Worm (Caenorhabditis elegans) whole organism, dauer: ENCODE measurements around the gene T27E4.1.

ENCODE experiments used
- unc-62 ChIP-seq: sonication (generic microtip); optimal IDR thresholded peaks from 2 replicates; lab custom pipeline; 2017; ENCODE audit warnings: missing biosample characterization, missing genetic modification reagents, missing genetic modification characterization

T27E4.1 gene

DNA sequence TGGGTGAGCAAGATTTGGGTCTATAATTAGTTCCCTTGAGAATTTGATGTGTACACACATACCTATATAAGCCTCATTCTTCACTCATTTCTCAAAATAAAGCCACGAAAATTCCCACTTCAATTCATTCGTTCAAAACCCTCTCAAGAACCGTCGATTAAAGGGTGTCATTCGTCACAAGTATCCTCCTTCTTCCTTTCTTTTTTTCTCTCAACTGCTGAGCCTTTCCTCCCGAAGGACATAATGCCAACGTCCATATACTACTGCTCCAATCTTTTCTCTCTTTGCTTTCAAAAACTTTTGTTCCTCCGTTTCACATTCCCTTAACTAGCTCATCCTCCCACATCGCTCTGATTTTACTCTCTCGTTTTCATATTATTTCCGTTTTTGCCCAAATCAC, at the start of gene T27E4.1:
T27E4.1 (plus strand) TSS at position 137 of the 400 bp plus-strand sequence.
- TF ChIP-seq unc-62: no peak

DNA sequence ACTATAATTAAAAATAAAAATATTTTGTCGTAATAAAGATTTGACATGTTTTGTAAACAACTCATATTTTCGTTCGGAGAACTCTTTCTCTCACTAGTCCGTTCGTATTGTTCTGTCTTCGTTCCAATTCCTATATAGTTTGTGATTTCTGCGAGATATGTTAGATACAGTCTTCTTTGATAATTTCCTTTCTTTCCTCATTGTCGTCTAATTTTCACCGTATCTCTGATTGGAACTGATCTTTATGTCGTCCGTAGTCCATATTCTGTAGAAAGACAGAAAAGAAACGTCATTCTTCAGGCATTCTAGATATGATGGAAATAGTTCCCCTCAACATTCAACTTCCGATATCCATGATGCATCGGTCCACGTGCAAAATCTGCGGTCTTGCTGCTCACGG, 47.3 kb upstream of the T27E4.1 start, which contains the start of gene nhr-30:
nhr-30 (plus strand) TSS at position 301 of the 400 bp plus-strand sequence.
- TF ChIP-seq unc-62: no peak

DNA sequence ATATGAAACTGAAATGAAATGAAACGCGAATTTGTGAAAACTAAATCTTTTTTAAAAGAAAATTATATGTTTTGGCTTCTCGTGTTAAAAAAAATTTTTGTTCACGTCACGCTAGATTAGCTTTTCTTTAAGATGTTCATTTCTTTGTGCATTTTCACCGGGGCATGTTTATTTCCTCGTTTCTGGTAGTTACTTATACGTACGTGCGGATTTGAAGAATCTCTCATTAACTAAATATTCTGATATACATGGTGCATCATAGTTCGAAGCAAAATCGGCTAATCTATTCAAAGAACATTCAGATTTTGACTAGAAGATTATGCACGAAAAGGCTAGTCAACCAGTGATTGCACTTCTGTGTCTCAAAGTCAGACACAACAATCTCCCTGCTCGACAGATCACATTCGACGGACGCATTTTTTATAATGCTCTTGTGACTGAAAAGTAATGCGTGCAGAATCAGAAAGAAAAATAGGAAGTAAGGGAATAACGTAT, 44.5 kb upstream of the T27E4.1 start, which contains the start of gene C25E10.17:
C25E10.17 (minus strand) TSS at position 51 of the 495 bp plus-strand sequence.
- TF ChIP-seq unc-62: no peak

DNA sequence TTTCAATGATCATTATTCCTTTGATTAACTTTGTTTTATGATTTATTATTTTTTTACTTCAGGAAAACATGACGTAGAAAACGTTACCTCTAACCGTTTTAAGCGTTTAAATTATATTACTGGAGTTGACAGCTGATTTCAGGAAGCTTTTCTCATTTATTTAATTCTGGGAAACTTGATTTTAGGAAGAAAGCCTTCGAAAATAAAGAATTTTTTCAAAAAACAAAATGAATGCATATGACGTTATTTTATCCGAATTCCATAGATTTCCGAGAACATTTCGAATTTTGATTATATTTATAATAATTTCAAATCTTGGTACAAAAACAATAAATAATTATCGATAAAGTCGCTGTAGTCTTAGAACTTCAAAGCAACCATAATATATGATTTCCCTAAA, 42.9 kb upstream of the T27E4.1 start:
- TF ChIP-seq unc-62: no peak

DNA sequence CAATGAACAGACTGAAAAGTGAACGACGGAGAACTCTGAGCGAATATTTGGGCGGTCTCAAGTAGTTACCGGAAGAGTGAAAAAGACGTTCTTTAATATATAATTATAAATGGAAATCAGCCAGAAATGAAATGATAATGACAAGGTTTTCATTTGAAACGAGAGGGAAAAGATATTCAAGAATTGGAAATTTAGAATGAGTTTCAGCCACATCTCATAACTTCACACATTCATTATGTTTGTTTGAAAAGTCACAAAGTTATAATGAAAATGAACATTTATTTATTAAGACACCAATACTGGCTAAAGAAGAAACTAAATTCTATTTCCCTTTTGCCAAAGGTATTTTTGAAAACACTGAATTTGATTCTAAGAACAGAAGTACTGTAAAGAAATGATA, 41.0 kb upstream of the T27E4.1 start, which contains the start of gene C25E10.7:
C25E10.7 (minus strand) TSS at position 101 of the 400 bp plus-strand sequence.
- no peak for TF ChIP-seq unc-62

DNA sequence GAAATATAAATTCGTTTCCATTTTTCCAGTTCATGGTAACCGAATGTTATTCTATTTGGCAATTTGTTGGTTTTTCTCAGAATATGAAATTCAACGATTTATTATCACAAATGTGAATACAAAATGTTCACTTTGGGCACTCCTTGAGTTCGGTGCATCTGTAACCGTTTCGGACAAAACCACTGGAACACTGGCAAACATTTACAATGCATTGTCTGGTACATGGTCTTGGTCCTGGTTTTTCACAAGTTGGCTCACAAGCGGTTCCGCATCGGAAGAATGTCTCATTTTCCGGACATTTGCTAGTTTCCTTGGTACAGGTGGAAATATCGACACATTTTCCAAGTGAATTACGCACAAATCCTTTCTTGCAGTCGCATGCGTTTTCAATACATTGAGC, 38.9 kb upstream of the T27E4.1 start:
- TF ChIP-seq unc-62: no peak

DNA sequence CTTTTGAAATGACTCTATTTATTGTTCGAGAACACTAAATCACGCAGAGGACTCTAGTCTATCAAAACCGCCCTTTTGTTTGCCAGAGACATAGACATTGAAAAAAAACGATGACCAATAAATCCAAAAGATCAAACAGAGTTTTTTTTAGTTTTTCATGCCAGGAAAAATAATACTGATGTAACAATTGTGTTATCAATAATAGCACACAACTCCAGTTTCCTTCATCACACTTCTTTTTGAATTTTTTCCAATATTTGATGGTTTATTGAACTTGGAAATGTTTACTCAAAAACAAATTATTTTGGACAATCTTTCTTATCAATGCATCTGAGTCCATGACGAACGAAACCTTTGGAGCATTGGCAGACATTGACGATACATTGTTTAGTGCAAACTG, 38.2 kb upstream of the T27E4.1 start, which contains the start of gene C25E10.8:
C25E10.8 (minus strand) TSS at position 101 of the 400 bp plus-strand sequence.
- TF ChIP-seq unc-62: no peak

DNA sequence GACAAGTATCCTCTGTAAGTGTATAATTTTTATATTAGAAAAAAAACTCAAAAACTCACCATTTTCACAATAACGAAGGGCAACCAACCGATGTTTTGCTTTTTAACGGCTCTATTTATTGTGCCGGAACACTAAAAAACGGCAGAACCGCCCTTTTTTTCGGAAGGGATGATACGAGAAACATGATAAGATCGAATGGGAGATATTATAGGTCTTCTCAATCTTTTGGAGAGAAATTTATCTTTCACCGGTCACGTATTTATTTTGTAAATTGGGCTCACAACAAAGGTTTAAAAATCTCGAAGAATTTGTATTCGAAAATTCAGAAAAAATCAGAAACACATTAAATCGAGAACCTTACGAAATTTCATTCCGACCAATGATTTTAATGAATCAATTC, 37.4 kb upstream of the T27E4.1 start, which contains the start of gene swm-1:
swm-1 (minus strand) TSS at position 101 of the 400 bp plus-strand sequence.
- TF ChIP-seq unc-62: no peak

DNA sequence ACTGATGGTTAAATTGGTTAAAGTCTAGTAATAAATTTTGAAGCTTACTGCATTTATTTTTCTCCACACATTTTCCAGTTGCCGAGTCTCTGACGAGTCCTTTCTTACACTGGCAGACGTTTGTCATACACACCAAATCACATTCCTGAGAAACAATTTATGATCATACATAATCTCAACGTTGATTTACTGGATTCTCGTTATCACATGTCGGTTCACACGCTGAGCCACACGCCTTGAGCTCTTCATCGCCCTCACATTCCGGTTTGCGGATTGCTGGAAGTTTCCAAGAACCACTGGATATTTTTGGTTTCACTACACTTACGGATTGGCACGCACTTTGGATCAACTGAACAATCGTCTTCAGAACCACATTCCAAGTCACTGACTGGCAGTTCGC, 36.5 kb upstream of the T27E4.1 start:
- TF ChIP-seq unc-62: no peak

DNA sequence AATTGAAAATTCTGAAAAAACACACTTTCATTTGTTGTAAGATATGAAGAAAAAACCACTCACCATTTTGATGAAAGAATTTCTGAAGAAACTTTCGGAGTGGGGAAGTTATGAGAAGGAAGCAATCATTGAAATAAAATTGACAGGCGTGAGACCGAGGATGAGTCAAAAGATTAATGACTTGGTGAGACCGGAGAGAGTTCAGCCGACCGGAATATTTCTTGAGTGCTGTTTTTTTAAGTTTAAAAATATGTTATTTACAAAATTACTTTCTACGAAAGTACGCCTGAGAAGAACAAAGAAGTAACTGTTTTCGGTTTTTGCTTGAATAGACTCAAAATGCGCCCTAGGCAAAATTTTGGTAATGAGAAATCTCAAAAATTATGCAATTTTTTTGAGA, 35.9 kb upstream of the T27E4.1 start, which contains the start of gene C25E10.10:
C25E10.10 (minus strand) TSS at position 101 of the 400 bp plus-strand sequence.
- TF ChIP-seq unc-62: no peak

DNA sequence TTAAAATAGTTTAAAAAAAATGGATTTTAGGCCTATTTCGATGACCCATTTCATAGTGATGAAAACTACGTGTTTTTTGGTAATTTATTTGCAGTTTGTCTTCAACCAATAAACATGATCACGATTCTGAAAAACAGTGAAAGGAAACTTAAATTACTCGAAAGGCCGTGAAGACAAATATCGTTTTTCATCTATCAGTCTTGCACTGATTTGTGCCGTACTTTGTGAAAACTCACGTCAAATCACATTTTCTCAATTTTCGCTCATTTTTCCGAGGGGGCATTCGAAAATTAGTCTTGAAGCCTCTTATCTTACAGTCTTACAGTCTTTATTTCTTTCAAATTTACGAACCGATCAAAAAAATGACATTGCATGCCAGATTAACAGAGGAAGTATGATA, 33.5 kb upstream of the T27E4.1 start, which contains the start of gene C25E10.11:
C25E10.11 (minus strand) TSS at position 101 of the 400 bp plus-strand sequence.
- no peak for TF ChIP-seq unc-62

DNA sequence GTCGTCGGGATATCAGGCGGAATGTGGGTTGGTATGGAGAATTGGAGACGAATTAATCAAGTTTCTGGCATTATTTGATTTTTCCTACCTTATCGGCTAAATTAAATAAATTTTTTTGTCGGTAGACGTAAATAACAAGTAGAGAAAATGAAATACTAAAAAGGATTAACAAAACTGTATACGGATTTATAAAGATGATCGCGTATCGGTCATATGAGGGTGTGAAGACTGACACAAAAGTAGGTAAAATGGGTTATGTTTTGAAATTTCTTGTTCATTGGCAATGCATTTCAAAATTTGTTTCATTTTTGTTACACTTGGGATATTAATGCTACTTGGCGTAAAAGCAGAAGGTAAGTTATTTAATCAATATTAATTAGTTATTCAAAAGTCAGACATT, 32.7 kb upstream of the T27E4.1 start, which contains the start of the genes C25E10.16 and C25E10.13:
C25E10.16 (minus strand) TSS at position 101 of the 400 bp plus-strand sequence.
C25E10.13 (plus strand) TSS at position 256 of the 400 bp plus-strand sequence.
- no peak for TF ChIP-seq unc-62

DNA sequence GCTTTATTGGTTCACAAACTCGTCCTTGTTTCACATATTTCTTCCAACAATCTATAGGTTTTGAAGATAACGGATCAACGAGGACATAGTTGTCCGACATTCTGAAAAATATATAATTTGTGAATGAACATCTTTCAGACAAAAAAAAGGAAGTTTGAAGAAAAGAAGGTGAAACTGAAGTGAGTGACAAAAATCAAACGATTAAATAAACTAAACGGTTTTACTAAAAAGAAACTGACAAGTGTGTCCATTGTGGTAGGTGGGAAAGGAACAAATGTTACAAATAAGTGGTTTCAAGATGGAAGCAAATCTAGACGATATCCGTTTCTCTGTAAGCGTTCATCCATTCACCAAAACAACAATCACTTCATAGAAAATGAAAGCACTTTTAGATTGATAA, 29.8 kb upstream of the T27E4.1 start, which contains the start of gene C25E10.12:
C25E10.12 (minus strand) TSS at position 101 of the 400 bp plus-strand sequence.
- TF ChIP-seq unc-62: no peak

DNA sequence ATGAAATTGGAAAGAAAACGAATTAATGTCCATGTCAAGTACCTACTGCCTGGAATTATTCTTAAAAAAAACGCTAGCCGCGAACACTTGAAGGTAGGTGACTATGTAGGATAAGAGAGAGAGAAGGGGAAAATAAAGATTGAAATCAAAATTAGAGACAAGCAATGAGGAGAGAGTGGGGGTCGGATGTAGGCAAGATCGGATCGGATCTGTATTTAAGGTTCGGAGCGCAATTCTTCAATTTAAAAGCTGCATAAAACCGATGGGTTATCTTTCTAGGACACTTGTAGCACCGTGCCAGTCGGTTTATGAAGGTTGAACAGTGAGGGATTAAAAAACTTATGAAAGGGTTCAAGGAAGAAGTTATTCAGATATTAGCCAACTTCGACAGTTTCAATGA, 29.0 kb upstream of the T27E4.1 start:
- no peak for TF ChIP-seq unc-62

DNA sequence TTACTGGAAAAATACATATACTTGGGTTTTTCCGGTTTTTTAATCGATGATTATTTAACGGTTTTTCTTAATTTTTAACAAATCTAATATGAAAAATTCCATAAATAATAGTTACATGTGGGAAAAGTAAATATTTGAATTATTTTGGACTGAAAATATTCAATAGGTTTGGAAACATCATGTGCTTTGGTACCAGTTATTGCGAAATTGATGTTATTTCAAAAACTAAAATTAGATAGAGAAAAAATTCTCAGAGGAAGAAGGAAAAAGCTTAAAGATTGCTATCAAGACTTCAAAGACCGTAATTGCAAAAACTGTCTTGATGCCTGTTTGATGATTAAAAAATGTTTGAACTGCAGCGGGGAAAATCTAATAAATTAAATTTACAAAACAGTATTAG, 27.1 kb upstream of the T27E4.1 start:
- no peak for TF ChIP-seq unc-62

DNA sequence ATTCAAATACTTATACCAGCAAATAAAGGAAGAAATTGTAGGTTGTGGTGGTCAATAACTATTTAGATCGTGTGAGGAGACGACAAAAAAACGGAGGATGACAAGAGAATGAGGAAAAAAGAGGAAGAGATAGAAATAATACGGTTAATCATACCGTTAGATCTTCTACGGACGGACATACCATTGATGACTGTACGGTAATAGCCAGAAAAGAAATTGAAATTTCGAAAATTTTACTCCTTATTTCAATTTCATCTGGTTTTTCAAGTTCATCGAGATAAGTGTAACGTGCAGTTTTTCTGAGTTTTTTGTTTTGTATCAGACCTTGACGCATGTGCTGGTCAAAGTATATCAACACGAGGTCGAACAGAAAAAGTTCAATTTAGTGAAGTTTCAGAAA, 26.2 kb upstream of the T27E4.1 start:
- no peak for TF ChIP-seq unc-62

DNA sequence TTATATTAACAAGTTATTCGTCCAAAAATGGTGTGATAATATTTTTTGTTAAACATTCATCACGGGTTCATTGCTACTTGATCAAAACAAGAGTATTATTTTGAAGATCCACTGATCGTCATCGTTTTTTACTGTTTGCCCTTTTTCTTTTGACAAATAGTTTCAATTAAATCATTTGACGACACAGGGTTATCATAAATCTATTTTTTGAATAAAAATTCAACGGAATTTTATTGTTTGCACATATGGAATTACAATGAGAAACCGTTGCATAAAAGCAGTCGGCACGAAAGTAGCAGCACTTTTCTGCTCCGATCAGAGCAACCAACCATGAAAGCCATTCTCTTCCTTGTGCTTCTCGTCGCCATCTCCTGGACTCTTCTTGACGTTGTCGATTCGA, 24.5 kb upstream of the T27E4.1 start, which contains the start of gene fip-2:
fip-2 (plus strand) TSS at position 301 of the 400 bp plus-strand sequence.
- no peak for TF ChIP-seq unc-62

DNA sequence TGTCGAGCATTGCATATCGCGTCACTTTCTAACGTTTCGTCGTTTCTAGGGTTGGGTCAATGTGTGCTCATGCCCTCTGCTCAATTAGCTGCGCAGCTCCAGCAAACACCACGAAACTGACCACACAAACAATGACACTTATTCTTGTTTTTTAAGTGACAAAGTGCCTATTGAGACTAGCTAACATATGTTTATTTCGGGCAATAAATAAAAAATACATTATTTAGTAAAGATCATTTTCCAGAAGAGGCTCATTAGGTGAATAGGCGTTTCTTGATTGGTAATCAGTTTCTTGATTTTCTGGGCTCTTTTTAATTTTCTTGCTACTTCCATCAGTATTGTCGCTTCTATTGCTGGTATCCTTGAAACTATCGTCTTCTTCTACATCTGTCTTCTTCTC, 22.5 kb upstream of the T27E4.1 start, which contains the start of gene T27E4.5:
T27E4.5 (minus strand) TSS at position 101 of the 400 bp plus-strand sequence.
- no peak for TF ChIP-seq unc-62
